Fruit fly (Drosophila melanogaster) whole organism, embryonic: ENCODE measurements around the gene Tep4.

Experiments used
- ATbp ChIP-seq: fragments of 200-800 bp; sonication (Bioruptor generic); optimal IDR thresholded peaks from 2 replicates; lab custom pipeline; 2017; ENCODE audit warnings: missing biosample characterization, mild to moderate bottlenecking, missing genetic modification characterization, missing genetic modification reagents
- Blimp-1 ChIP-seq: fragments of 200-800 bp; sonication (Bioruptor generic); optimal IDR thresholded peaks from 3 replicates; lab custom pipeline; 2018; ENCODE audit warnings: missing biosample characterization, missing genetic modification characterization, mild to moderate bottlenecking, moderate library complexity, missing genetic modification reagents
- CG10274 ChIP-seq: fragments of 200-800 bp; sonication (Bioruptor generic); optimal IDR thresholded peaks from 3 replicates; lab custom pipeline; 2017; ENCODE audit warnings: missing biosample characterization, mild to moderate bottlenecking, missing genetic modification characterization
- CG10431 ChIP-seq: fragments of 200-800 bp; sonication (Bioruptor generic); optimal IDR thresholded peaks from 3 replicates; lab custom pipeline; 2018; ENCODE audit warnings: missing biosample characterization, mild to moderate bottlenecking, missing genetic modification characterization
- CG10565 ChIP-seq: fragments of 200-800 bp; sonication (Bioruptor generic); optimal IDR thresholded peaks from 3 replicates; lab custom pipeline; 2016; ENCODE audit warnings: missing biosample characterization, mild to moderate bottlenecking, missing genetic modification characterization
- CG12236 ChIP-seq: fragments of 200-800 bp; sonication (Bioruptor generic); optimal IDR thresholded peaks from 2 replicates; lab custom pipeline; 2016; ENCODE audit warnings: missing biosample characterization, missing genetic modification characterization
- CG13287 ChIP-seq: fragments of 200-800 bp; sonication (Bioruptor generic); IDR thresholded peaks from 2 replicates; pipeline ENCODE4 v1.3.6; 2022; ENCODE audit warnings: missing biosample characterization, missing genetic modification characterization; ENCODE audit not compliant: partially characterized antibody
- CG13296 ChIP-seq: fragments of 200-800 bp; sonication (Bioruptor generic); optimal IDR thresholded peaks from 3 replicates; lab custom pipeline; 2018; ENCODE audit warnings: missing biosample characterization, mild to moderate bottlenecking, missing genetic modification characterization
- CG17361 ChIP-seq: fragments of 200-800 bp; sonication (Bioruptor generic); IDR thresholded peaks from 3 replicates; pipeline ENCODE4 v1.3.6; 2022; ENCODE audit warnings: missing biosample characterization, missing genetic modification characterization
- CG2202 ChIP-seq: fragments of 200-800 bp; sonication (Bioruptor generic); optimal IDR thresholded peaks from 2 replicates; lab custom pipeline; 2018; ENCODE audit warnings: missing biosample characterization, mild to moderate bottlenecking, missing genetic modification characterization
- CG2875 ChIP-seq: fragments of 200-800 bp; sonication (Bioruptor generic); optimal IDR thresholded peaks from 2 replicates; lab custom pipeline; 2017; ENCODE audit warnings: missing biosample characterization, mild to moderate bottlenecking, missing genetic modification characterization, missing genetic modification reagents
- CG31441 ChIP-seq: fragments of 200-800 bp; sonication (Bioruptor generic); IDR thresholded peaks from 2 replicates; pipeline ENCODE4 v1.3.6; 2022; ENCODE audit warnings: missing biosample characterization, missing genetic modification characterization
- CG4617 ChIP-seq: fragments of 200-800 bp; sonication (Bioruptor generic); optimal IDR thresholded peaks from 3 replicates; lab custom pipeline; 2016; ENCODE audit warnings: missing biosample characterization, missing genetic modification characterization, borderline replicate concordance
- CG4730 ChIP-seq: fragments of 200-800 bp; sonication (Bioruptor generic); IDR thresholded peaks from 2 replicates; pipeline ENCODE4 v1.3.6; 2022; ENCODE audit warnings: missing biosample characterization, missing genetic modification characterization
- CG5245 ChIP-seq: fragments of 200-800 bp; sonication (Bioruptor generic); optimal IDR thresholded peaks from 3 replicates; lab custom pipeline; 2016; ENCODE audit warnings: missing biosample characterization, missing genetic modification characterization
- CG6683 ChIP-seq: fragments of 200-800 bp; sonication (Bioruptor generic); optimal IDR thresholded peaks from 2 replicates; lab custom pipeline; 2017; ENCODE audit warnings: missing biosample characterization, mild to moderate bottlenecking, missing genetic modification characterization, missing genetic modification reagents
- CG8281 ChIP-seq: fragments of 200-800 bp; sonication (Bioruptor generic); optimal IDR thresholded peaks from 2 replicates; lab custom pipeline; 2018; ENCODE audit warnings: missing biosample characterization, mild to moderate bottlenecking, missing genetic modification characterization, moderate library complexity
- CG9797 ChIP-seq: fragments of 200-800 bp; sonication (Bioruptor generic); optimal IDR thresholded peaks from 3 replicates; lab custom pipeline; 2018; ENCODE audit warnings: missing biosample characterization, mild to moderate bottlenecking, missing genetic modification characterization
- CHES-1-like ChIP-seq: fragments of 200-800 bp; sonication (Bioruptor generic); optimal IDR thresholded peaks from 2 replicates; lab custom pipeline; 2016; ENCODE audit warnings: missing biosample characterization, missing genetic modification characterization
- D ChIP-seq, 2 experiments: fragments of 200-800 bp in 1 of 2; fragments of >200 bp in 1 of 2; sonication (Bioruptor generic) in 1 of 2; optimal IDR thresholded peaks; 2 replicates in 1 of 2; 3 replicates in 1 of 2; lab custom pipeline; 2017; ENCODE audit warnings: mild to moderate bottlenecking in 1 of 2, missing biosample characterization in 1 of 2, missing genetic modification characterization in 1 of 2, missing genetic modification reagents in 1 of 2
- Dref ChIP-seq: fragments of 200-800 bp; sonication (Bioruptor generic); IDR thresholded peaks from 2 replicates; pipeline ENCODE4 v1.3.6; 2022; ENCODE audit warnings: missing biosample characterization, missing genetic modification characterization
- HmgZ ChIP-seq: fragments of 200-800 bp; sonication (Bioruptor generic); optimal IDR thresholded peaks from 2 replicates; lab custom pipeline; 2018; ENCODE audit warnings: missing biosample characterization, mild to moderate bottlenecking, missing genetic modification characterization
- Hr51 ChIP-seq, 2 experiments: fragments of 200-800 bp; sonication (Bioruptor generic); optimal IDR thresholded peaks; 2 replicates in 1 of 2; 3 replicates in 1 of 2; lab custom pipeline; 2016 to 2018; ENCODE audit warnings: missing biosample characterization in 2 of 2, missing genetic modification characterization in 2 of 2, mild to moderate bottlenecking in 1 of 2, moderate library complexity in 1 of 2
- Lim3 ChIP-seq: fragments of 200-800 bp; sonication (Bioruptor generic); IDR thresholded peaks from 2 replicates; pipeline ENCODE4 v1.3.6; 2022; ENCODE audit warnings: missing biosample characterization, missing genetic modification characterization
- Opbp ChIP-seq: fragments of 200-800 bp; sonication (Bioruptor generic); IDR thresholded peaks from 3 replicates; pipeline ENCODE4 v1.3.6; 2022; ENCODE audit warnings: missing biosample characterization, missing genetic modification characterization; ENCODE audit not compliant: partially characterized antibody
- Rfx ChIP-seq: fragments of 200-800 bp; sonication (Bioruptor generic); IDR thresholded peaks from 2 replicates; pipeline ENCODE4 v1.3.6; 2022; ENCODE audit warnings: missing biosample characterization, missing genetic modification characterization
- Scr ChIP-seq: fragments of 200-800 bp; sonication (Bioruptor generic); IDR thresholded peaks from 2 replicates; pipeline ENCODE4 v1.3.6; 2022; ENCODE audit warnings: missing biosample characterization, missing genetic modification characterization; ENCODE audit not compliant: partially characterized antibody
- Sox102F ChIP-seq: fragments of 200-800 bp; sonication (Bioruptor generic); optimal IDR thresholded peaks from 2 replicates; lab custom pipeline; 2018; ENCODE audit warnings: missing biosample characterization, mild to moderate bottlenecking, missing genetic modification characterization, moderate library complexity
- az2 ChIP-seq: fragments of 200-800 bp; sonication (Bioruptor generic); optimal IDR thresholded peaks from 3 replicates; lab custom pipeline; 2016; ENCODE audit warnings: missing biosample characterization, missing genetic modification characterization
- crc ChIP-seq: fragments of 200-800 bp; sonication (Bioruptor generic); optimal IDR thresholded peaks from 2 replicates; lab custom pipeline; 2016; ENCODE audit warnings: missing biosample characterization, missing genetic modification characterization
- crp ChIP-seq, 2 experiments: fragments of 200-800 bp; sonication (Bioruptor generic); optimal IDR thresholded peaks; 2 replicates in 1 of 2; 3 replicates in 1 of 2; lab custom pipeline; 2017; ENCODE audit warnings: missing biosample characterization in 2 of 2, missing genetic modification characterization in 2 of 2, mild to moderate bottlenecking in 1 of 2, moderate library complexity in 1 of 2
- dmrt99B ChIP-seq: fragments of 200-800 bp; sonication (Bioruptor generic); optimal IDR thresholded peaks from 2 replicates; lab custom pipeline; 2018; ENCODE audit warnings: missing biosample characterization, mild to moderate bottlenecking, missing genetic modification characterization, moderate library complexity
- dpn ChIP-seq, 2 experiments: fragments of 200-800 bp; sonication (Bioruptor generic); optimal IDR thresholded peaks; 3 replicates each; lab custom pipeline; 2016; ENCODE audit warnings: missing biosample characterization in 2 of 2, missing genetic modification characterization in 2 of 2
- fd96Cb ChIP-seq: fragments of 200-800 bp; sonication (Bioruptor generic); optimal IDR thresholded peaks from 2 replicates; lab custom pipeline; 2018; ENCODE audit warnings: missing biosample characterization, mild to moderate bottlenecking, missing genetic modification characterization, moderate library complexity
- kni ChIP-seq: fragments of 200-800 bp; sonication (Bioruptor generic); optimal IDR thresholded peaks from 3 replicates; lab custom pipeline; 2017; ENCODE audit warnings: mild to moderate bottlenecking, missing biosample characterization, missing genetic modification reagents, missing genetic modification characterization
- nmo ChIP-seq: fragments of 200-800 bp; sonication (Bioruptor generic); optimal IDR thresholded peaks from 2 replicates; lab custom pipeline; 2018; ENCODE audit warnings: missing biosample characterization, mild to moderate bottlenecking, missing genetic modification characterization, moderate library complexity
- nom ChIP-seq: fragments of 200-800 bp; sonication (Bioruptor generic); optimal IDR thresholded peaks from 2 replicates; lab custom pipeline; 2017; ENCODE audit warnings: missing biosample characterization, missing genetic modification characterization, mild to moderate bottlenecking, moderate library complexity, missing genetic modification reagents
- odd ChIP-seq: fragments of 200-800 bp; sonication (Bioruptor generic); optimal IDR thresholded peaks from 2 replicates; lab custom pipeline; 2017; ENCODE audit warnings: missing biosample characterization, mild to moderate bottlenecking, missing genetic modification characterization
- org-1 ChIP-seq: fragments of 200-800 bp; sonication (Bioruptor generic); optimal IDR thresholded peaks from 2 replicates; lab custom pipeline; 2017; ENCODE audit warnings: missing biosample characterization, missing genetic modification characterization
- pita ChIP-seq: fragments of 200-800 bp; sonication (Bioruptor generic); optimal IDR thresholded peaks from 2 replicates; lab custom pipeline; 2017; ENCODE audit warnings: missing biosample characterization, mild to moderate bottlenecking, missing genetic modification characterization
- psq ChIP-seq: fragments of 200-800 bp; sonication (Bioruptor generic); optimal IDR thresholded peaks from 2 replicates; lab custom pipeline; 2017; ENCODE audit warnings: missing biosample characterization, missing genetic modification characterization
- pum ChIP-seq: fragments of 200-800 bp; sonication (Bioruptor generic); optimal IDR thresholded peaks from 2 replicates; lab custom pipeline; 2016; ENCODE audit warnings: missing biosample characterization, missing genetic modification characterization
- tll ChIP-seq, 2 experiments: fragments of 200-800 bp in 1 of 2; fragments of >200 bp in 1 of 2; sonication (Bioruptor generic) in 1 of 2; optimal IDR thresholded peaks; 2 replicates each; lab custom pipeline; 2017 to 2019; ENCODE audit warnings: missing biosample characterization in 2 of 2, missing genetic modification characterization in 2 of 2, mild to moderate bottlenecking in 1 of 2, moderate library complexity in 1 of 2
- trem ChIP-seq: fragments of 200-800 bp; optimal IDR thresholded peaks from 3 replicates; lab custom pipeline; 2019; ENCODE audit warnings: missing biosample characterization, mild to moderate bottlenecking, missing genetic modification characterization, moderate library complexity
- vfl ChIP-seq: fragments of 200-800 bp; sonication (Bioruptor generic); optimal IDR thresholded peaks from 2 replicates; lab custom pipeline; 2016; ENCODE audit warnings: missing biosample characterization, missing genetic modification characterization
- vnd ChIP-seq: fragments of 200-800 bp; sonication (Bioruptor generic); IDR thresholded peaks from 3 replicates; pipeline ENCODE4 v1.3.6; 2022; ENCODE audit warnings: missing biosample characterization, missing genetic modification characterization; ENCODE audit not compliant: partially characterized antibody

Gene Tep4

DNA sequence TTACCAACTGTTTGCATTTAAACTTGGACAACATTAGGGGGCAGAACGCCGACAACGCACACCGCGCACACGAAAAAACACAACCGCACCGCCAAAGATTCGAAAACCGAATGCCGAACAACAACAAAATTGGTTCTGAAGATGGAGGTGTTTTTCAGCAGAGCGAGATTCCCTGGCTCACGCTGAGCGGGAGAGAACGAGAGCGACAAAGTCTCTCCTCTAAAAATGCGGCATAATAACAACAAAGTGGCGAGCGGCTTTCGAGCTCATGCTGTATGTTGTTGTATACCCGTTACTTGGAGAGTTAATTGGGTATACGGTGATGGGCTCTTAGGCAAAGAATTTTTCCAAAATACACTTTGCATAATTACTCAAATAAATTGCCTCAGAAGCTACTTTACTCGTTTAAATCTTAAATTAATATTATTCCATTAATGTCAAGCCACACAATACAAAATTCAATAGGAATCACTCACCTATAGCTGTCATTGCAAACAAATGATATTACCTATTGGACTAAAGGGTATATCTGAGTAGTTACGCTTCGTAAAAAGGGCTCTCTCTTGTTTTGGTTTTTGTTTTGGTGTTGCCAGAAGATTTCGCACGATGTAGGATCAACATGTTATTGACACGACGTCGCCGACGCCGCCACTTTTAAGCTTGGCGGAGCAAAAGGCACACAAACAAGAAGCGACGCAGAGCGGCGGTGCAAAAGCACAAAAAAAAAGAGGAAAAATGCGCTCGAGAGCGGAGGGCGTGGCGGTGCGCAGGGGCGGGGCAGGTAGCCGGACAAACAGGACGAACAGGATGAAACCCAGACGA, 24.4 kb downstream of the Tep4 start (continued):
- TF ChIP-seq crc (GFP tag; lab: Kevin White, UChicago) (no peak), vnd (GFP tag; lab: Robert Waterston, UW) (no peak), Lim3 (GFP tag; lab: Robert Waterston, UW) (no peak), nmo (peak; percentile 52), CG10431 (GFP tag; lab: Kevin White, UChicago) (no peak), CG13287 (GFP tag; lab: Robert Waterston, UW) (no peak; the same call in 1 of the 2 replicates), tll (GFP tag; optimal IDR thresholded peaks at IDR 0.05; lab: Kevin White, UChicago) (no peak), odd (GFP tag; lab: Kevin White, UChicago) (peak; percentile 57), org-1 (GFP tag; lab: Kevin White, UChicago) (peak; percentile 61), dpn (GFP tag; optimal IDR thresholded peaks at IDR 0.05; lab: Kevin White, UChicago) (peak; percentile 56 to 68), pita (GFP tag; lab: Kevin White, UChicago) (no peak), CG2202 (tag; lab: Kevin White, UChicago) (peak; percentile 42), CG13296 (GFP tag; lab: Kevin White, UChicago) (peak; percentile 72), vfl (peak; percentile 50), CG4617 (GFP tag; lab: Kevin White, UChicago) (peak; percentile 26), CG6683 (peak; percentile 43), CG31441 (GFP tag; lab: Robert Waterston, UW) (peak; percentile 67), CG12236 (GFP tag; lab: Kevin White, UChicago) (peak; percentile 30), Blimp-1 (GFP tag; lab: Kevin White, UChicago) (peak; percentile 59), pum (GFP tag; lab: Kevin White, UChicago) (peak; percentile 5), fd96Cb (peak; percentile 49), HmgZ (tag; lab: Kevin White, UChicago) (peak; percentile 43), Rfx (GFP tag; lab: Robert Waterston, UW) (peak; percentile 69), CHES-1-like (GFP tag; lab: Kevin White, UChicago) (peak; percentile 28), trem (peak; percentile 27), ATbp (peak; percentile 26), crp (GFP tag; optimal IDR thresholded peaks at IDR 0.05; lab: Kevin White, UChicago) (no peak), D (optimal IDR thresholded peaks at IDR 0.05; lab: Kevin White, UChicago) (no peak), D (GFP tag; optimal IDR thresholded peaks at IDR 0.05; lab: Kevin White, UChicago) (peak; percentile 44), CG5245 (GFP tag; lab: Kevin White, UChicago) (peak; percentile 48), nom (peak; percentile 79), kni (GFP tag; lab: Kevin White, UChicago) (no peak), CG9797 (GFP tag; lab: Kevin White, UChicago) (no peak), Sox102F (GFP tag; lab: Kevin White, UChicago) (peak; percentile 65), dmrt99B (peak; percentile 79), CG10274 (GFP tag; lab: Kevin White, UChicago) (peak; percentile 47), Dref (GFP tag; lab: Robert Waterston, UW) (no peak), psq (GFP tag; lab: Kevin White, UChicago) (no peak), CG2875 (GFP tag; lab: Kevin White, UChicago) (peak; percentile 19), Opbp (no peak; the same call in 2 of the 3 replicates), CG4730 (0 out of 2 replicates have a peak, but pooled peaks have one; percentile 12), CG10565 (GFP tag; lab: Kevin White, UChicago) (no peak), CG8281 (tag; lab: Kevin White, UChicago) (no peak), CG17361 (GFP tag; lab: Robert Waterston, UW) (peak; percentile 62), az2 (GFP tag; lab: Kevin White, UChicago) (peak; percentile 59), Hr51 (GFP tag; optimal IDR thresholded peaks at IDR 0.05; lab: Kevin White, UChicago) (peak; percentile 70 to 73), Scr (GFP tag; lab: Robert Waterston, UW) (no peak)
